Worm (Caenorhabditis elegans): ENCODE results near the gene R07A4.3.

- TF ChIP-seq ZK546.5 (tag; optimal IDR thresholded peaks at IDR 0.05), result no peak
- TF ChIP-seq unc-62 (GFP tag; optimal IDR thresholded peaks at IDR 0.05), result no peak
- TF ChIP-seq ztf-4 (tag; optimal IDR thresholded peaks at IDR 0.05), result no peak
- TF ChIP-seq jun-1 (tag; optimal IDR thresholded peaks at IDR 0.05), result no peak
- no peak for TF ChIP-seq nhr-28 (tag; optimal IDR thresholded peaks at IDR 0.05)
- no peak for TF ChIP-seq fos-1 (tag; optimal IDR thresholded peaks at IDR 0.05)
These were observed 2.7 kb downstream of the R07A4.3 start for ce11 chrX:10756185-10756584.
